Fruit fly (Drosophila melanogaster): Measurements from ENCODE around the gene galene.

The galene gene

DNA sequence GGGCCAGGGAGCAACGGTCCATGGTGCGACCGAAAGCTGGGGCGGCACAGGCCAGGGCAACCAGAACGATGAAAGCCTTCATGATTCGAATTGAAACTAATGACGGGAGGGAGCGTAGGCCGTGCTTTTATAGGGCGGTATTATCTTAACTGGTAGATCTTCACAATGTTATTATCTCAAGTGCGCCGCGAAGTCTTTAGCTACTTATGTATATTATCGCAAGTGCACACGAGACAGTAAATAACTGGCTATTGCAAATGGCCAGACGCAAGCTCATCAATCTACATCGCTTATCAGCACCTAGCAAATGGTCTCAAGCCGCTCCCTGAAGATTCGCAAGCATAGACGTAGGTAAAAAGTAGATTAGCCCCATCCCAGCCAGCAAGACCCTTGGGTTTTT is 24.4 kb upstream of the galene start, which contains the start of gene LysD:
TSS of gene LysD (minus strand) at position 101 of the 400 bp plus-strand sequence.
- TF ChIP-seq Snoo (tag; optimal IDR thresholded peaks at IDR 0.05) = no peak
- TF ChIP-seq rn (GFP tag; IDR thresholded peaks at IDR 0.05) = no peak
- no peak for TF ChIP-seq fd96Ca (GFP tag; IDR thresholded peaks at IDR 0.05)
- no peak for TF ChIP-seq EcR (GFP tag; optimal IDR thresholded peaks at IDR 0.05)
- TF ChIP-seq CG15710 (tag; optimal IDR thresholded peaks at IDR 0.05) = no peak
- TF ChIP-seq CG32121 (GFP tag; IDR thresholded peaks at IDR 0.05) = no peak

DNA sequence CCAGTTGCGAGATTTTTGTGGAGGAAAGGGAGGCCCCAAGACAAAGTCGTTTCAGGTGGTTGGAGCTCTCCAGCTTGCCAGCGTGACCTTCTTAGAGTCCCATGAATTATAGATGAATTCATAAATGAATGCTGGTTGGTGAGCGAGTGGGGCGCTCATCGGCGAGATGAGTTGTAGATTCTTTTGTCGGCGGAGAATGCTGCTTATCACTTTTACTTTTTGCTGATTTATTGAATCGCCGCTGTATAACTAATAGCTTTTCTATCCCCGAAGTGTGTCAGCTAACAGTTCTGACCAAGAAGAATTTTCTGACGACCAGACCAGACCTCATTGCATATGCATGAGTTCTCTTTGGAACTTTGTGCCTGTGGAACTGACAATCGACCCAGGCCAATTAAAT is 23.4 kb upstream of the galene start:
- no peak for TF ChIP-seq CG32121 (GFP tag; IDR thresholded peaks at IDR 0.05)
- TF ChIP-seq Pif1A (GFP tag; optimal IDR thresholded peaks at IDR 0.05) = no peak
- TF ChIP-seq CG8301 (tag; optimal IDR thresholded peaks at IDR 0.05) = no peak
- no peak for TF ChIP-seq CG34367 (tag; optimal IDR thresholded peaks at IDR 0.05)
- TF ChIP-seq Pif1B (GFP tag; optimal IDR thresholded peaks at IDR 0.05) = no peak
- TF ChIP-seq Ets98B (GFP tag; IDR thresholded peaks at IDR 0.05) = no peak
- no peak for TF ChIP-seq Snoo (tag; optimal IDR thresholded peaks at IDR 0.05)
- no peak for TF ChIP-seq rn (GFP tag; IDR thresholded peaks at IDR 0.05)
- no peak for TF ChIP-seq CG13204 (GFP tag; optimal IDR thresholded peaks at IDR 0.05)
- TF ChIP-seq CG14655 (GFP tag; optimal IDR thresholded peaks at IDR 0.05) = no peak
- no peak for TF ChIP-seq CG15710 (tag; optimal IDR thresholded peaks at IDR 0.05)
- no peak for TF ChIP-seq EcR (GFP tag; optimal IDR thresholded peaks at IDR 0.05)
- TF ChIP-seq CG9948 (tag; optimal IDR thresholded peaks at IDR 0.05) = no peak
- no peak for TF ChIP-seq CG8159 (tag; optimal IDR thresholded peaks at IDR 0.05)

DNA sequence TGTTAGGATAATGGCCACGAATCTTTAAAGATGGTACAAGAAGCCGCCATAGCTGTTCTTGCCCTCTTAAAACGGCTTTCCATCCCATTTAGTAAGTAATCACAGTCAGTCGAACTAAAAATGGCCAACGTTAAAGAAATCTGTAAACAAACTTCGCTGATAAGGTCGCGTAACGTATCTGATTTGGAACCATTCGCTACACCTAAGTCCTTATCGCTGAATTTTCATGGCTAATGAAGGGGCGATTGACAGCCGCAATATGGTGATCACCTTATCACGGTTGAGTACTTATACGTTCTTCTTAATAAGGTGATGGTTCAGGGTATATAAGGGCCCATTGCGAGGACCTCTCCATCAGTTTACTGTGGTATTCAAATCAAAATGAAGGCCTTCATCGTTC is 23.0 kb upstream of the galene start, which contains the start of gene LysE:
TSS of gene LysE (plus strand) at position 257 of the 400 bp plus-strand sequence.
- no peak for TF ChIP-seq CG17806 (tag; optimal IDR thresholded peaks at IDR 0.05)
- TF ChIP-seq CG14655 (GFP tag; optimal IDR thresholded peaks at IDR 0.05) = no peak
- TF ChIP-seq Pif1B (GFP tag; optimal IDR thresholded peaks at IDR 0.05) = no peak
- no peak for TF ChIP-seq fd96Ca (GFP tag; IDR thresholded peaks at IDR 0.05)
- TF ChIP-seq Snoo (tag; optimal IDR thresholded peaks at IDR 0.05) = no peak
- no peak for TF ChIP-seq CG13204 (GFP tag; optimal IDR thresholded peaks at IDR 0.05)
- no peak for TF ChIP-seq CG34367 (tag; optimal IDR thresholded peaks at IDR 0.05)
- no peak for TF ChIP-seq CG8159 (tag; optimal IDR thresholded peaks at IDR 0.05)
- no peak for TF ChIP-seq CG9948 (tag; optimal IDR thresholded peaks at IDR 0.05)
- TF ChIP-seq CG12605 (GFP tag; IDR thresholded peaks at IDR 0.05) = no peak
- no peak for TF ChIP-seq D1 (tag; optimal IDR thresholded peaks at IDR 0.05)
- TF ChIP-seq rn (GFP tag; IDR thresholded peaks at IDR 0.05) = no peak
- TF ChIP-seq CG15710 (tag; optimal IDR thresholded peaks at IDR 0.05) = no peak
- TF ChIP-seq EcR (GFP tag; optimal IDR thresholded peaks at IDR 0.05) = no peak

DNA sequence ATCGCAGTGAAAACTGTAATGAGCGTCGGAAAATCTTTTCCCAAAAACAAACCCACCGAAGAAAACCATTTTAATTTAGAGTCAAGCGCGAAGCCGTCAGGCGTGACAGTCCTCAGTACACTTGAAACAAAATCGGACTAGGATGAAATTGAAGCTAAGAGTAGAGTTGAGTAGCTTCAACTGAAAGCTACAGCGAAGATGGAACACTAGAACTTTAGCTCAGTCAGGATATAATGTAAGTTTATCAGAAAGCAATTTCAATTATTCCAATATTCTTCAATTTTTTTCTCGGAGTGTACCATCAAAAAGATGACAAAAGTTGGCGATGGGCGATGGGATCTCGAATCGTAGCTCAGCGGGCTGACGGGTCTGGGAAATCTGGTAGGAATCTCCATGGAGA is 19.1 kb upstream of the galene start:
- TF ChIP-seq CG8159 (tag; optimal IDR thresholded peaks at IDR 0.05) (no peak), rn (GFP tag; IDR thresholded peaks at IDR 0.05) (0 out of 2 replicates have a peak, but pooled peaks have one; percentile 26), CG13204 (GFP tag; optimal IDR thresholded peaks at IDR 0.05) (no peak), CG32121 (GFP tag; IDR thresholded peaks at IDR 0.05) (no peak), CG10348 (GFP tag; IDR thresholded peaks at IDR 0.05) (no peak), fd96Ca (GFP tag; IDR thresholded peaks at IDR 0.05) (peak; percentile 50; the same call in 2 of the 3 replicates), CG4496 (GFP tag; IDR thresholded peaks at IDR 0.05) (peak; percentile 51; the same call in 1 of the 3 replicates), Pif1A (GFP tag; optimal IDR thresholded peaks at IDR 0.05) (no peak), D1 (tag; optimal IDR thresholded peaks at IDR 0.05) (no peak), CG8301 (tag; optimal IDR thresholded peaks at IDR 0.05) (peak; percentile 45), Pif1B (GFP tag; optimal IDR thresholded peaks at IDR 0.05) (no peak), CG14655 (GFP tag; optimal IDR thresholded peaks at IDR 0.05) (peak; percentile 36), CG17806 (tag; optimal IDR thresholded peaks at IDR 0.05) (no peak), CG15710 (tag; optimal IDR thresholded peaks at IDR 0.05) (no peak), CG34367 (tag; optimal IDR thresholded peaks at IDR 0.05) (no peak), CG12605 (GFP tag; IDR thresholded peaks at IDR 0.05) (no peak), Snoo (tag; optimal IDR thresholded peaks at IDR 0.05) (no peak), Ets98B (GFP tag; IDR thresholded peaks at IDR 0.05) (peak; percentile 41), gl (tag; optimal IDR thresholded peaks at IDR 0.05) (no peak), EcR (GFP tag; optimal IDR thresholded peaks at IDR 0.05) (no peak), CG9948 (tag; optimal IDR thresholded peaks at IDR 0.05) (no peak)

DNA sequence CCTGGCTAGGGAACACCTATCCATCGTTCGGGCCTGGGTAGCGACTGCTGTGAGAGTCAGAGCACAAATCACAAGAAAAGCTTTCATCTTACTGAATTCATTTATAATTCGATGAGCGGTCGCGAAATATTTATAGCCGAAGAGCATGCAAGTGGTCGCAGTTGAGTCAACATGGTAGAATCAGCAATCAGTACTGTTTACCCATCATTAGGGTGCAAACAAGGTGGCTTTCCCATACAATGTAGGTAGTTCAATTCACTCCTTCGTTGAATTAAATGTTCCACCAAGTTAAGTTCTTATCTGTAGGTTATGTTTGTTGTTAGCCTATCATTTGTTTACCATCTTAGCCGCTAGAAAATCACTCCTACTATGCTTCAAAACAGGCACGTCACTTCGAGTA is 16.9 kb upstream of the galene start, which contains the start of gene LysP:
TSS of gene LysP (minus strand) at position 101 of the 400 bp plus-strand sequence.
- TF ChIP-seq Snoo (tag; optimal IDR thresholded peaks at IDR 0.05) = no peak
- 0 out of 3 replicates have a peak, but pooled peaks have one; percentile 19 for TF ChIP-seq CG4496 (GFP tag; IDR thresholded peaks at IDR 0.05)

DNA sequence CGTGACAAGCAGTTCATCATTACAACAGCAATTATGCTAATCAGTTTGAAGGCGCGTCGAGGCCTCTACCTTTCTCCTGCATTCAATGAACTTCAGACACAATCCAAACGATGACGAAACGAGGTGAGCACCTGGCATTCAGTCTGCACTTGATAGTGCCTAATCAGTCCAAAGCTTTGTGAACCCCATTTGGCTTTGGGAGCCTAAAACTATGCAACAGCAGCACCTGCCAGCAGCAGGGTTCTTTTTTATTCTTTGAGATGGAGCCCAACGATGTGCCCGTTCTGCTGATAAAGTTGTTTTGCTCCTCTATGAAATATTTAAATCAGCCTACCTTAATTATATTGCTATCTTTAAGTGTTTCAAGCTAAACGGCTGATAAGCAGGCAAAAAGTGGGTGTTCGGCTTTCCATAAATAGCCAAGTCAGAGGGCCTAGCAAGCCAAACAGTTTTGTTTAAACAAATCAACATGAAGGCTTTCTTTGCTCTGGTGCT is 8.2 kb upstream of the galene start, which contains the start of gene LysS:
TSS of gene LysS (plus strand) at position 445 of the 495 bp plus-strand sequence.
- TF ChIP-seq CG32121 (GFP tag; IDR thresholded peaks at IDR 0.05) = no peak
- no peak for TF ChIP-seq CG10348 (GFP tag; IDR thresholded peaks at IDR 0.05)
- TF ChIP-seq Pif1A (GFP tag; optimal IDR thresholded peaks at IDR 0.05) = no peak
- no peak for TF ChIP-seq Ets98B (GFP tag; IDR thresholded peaks at IDR 0.05)
- no peak for TF ChIP-seq CG8159 (tag; optimal IDR thresholded peaks at IDR 0.05)
- no peak for TF ChIP-seq D1 (tag; optimal IDR thresholded peaks at IDR 0.05)
- no peak for TF ChIP-seq CG15710 (tag; optimal IDR thresholded peaks at IDR 0.05)
- TF ChIP-seq CG13204 (GFP tag; optimal IDR thresholded peaks at IDR 0.05) = no peak

All from whole organism, pupa.